Fruit fly (Drosophila melanogaster) whole organism, embryonic: ENCODE data around the gene Liprin-alpha.

Source experiments
- Ada2b ChIP-seq: fragments of 200-800 bp; sonication (Bioruptor generic); IDR thresholded peaks from 2 replicates; pipeline ENCODE4 v1.3.6; 2022; ENCODE audit warnings: missing biosample characterization, missing genetic modification characterization
- Aef1 ChIP-seq: fragments of 200-800 bp; sonication (Bioruptor generic); IDR thresholded peaks from 3 replicates; pipeline ENCODE4 v1.3.6; 2022; ENCODE audit warnings: missing biosample characterization, missing genetic modification characterization
- CG10267 ChIP-seq: fragments of 200-800 bp; sonication (Bioruptor generic); optimal IDR thresholded peaks from 2 replicates; lab custom pipeline; 2018; ENCODE audit warnings: missing biosample characterization, mild to moderate bottlenecking, missing genetic modification characterization, moderate library complexity
- CG11085 ChIP-seq: fragments of 200-800 bp; sonication (Bioruptor generic); IDR thresholded peaks from 2 replicates; pipeline ENCODE4 v1.3.6; 2022; ENCODE audit warnings: missing biosample characterization, missing genetic modification characterization
- CG12155 ChIP-seq: fragments of 200-800 bp; sonication (Bioruptor generic); optimal IDR thresholded peaks from 3 replicates; lab custom pipeline; 2016; ENCODE audit warnings: missing biosample characterization, missing genetic modification characterization
- CG13296 ChIP-seq: fragments of 200-800 bp; sonication (Bioruptor generic); optimal IDR thresholded peaks from 3 replicates; lab custom pipeline; 2018; ENCODE audit warnings: missing biosample characterization, mild to moderate bottlenecking, missing genetic modification characterization
- CG14667 ChIP-seq: fragments of 200-800 bp; sonication (Bioruptor generic); IDR thresholded peaks from 2 replicates; pipeline ENCODE4 v1.3.6; 2022; ENCODE audit warnings: missing biosample characterization, missing genetic modification characterization
- CG15514 ChIP-seq: fragments of 200-800 bp; sonication (Bioruptor generic); optimal IDR thresholded peaks from 3 replicates; lab custom pipeline; 2017; ENCODE audit warnings: missing biosample characterization, missing genetic modification characterization, mild to moderate bottlenecking, moderate library complexity, missing genetic modification reagents
- CG17359 ChIP-seq: fragments of 200-800 bp; sonication (Bioruptor generic); optimal IDR thresholded peaks from 3 replicates; lab custom pipeline; 2018; ENCODE audit warnings: missing biosample characterization, mild to moderate bottlenecking, missing genetic modification characterization, moderate library complexity
- CG17912 ChIP-seq: fragments of 200-800 bp; sonication (Bioruptor generic); optimal IDR thresholded peaks from 2 replicates; lab custom pipeline; 2018; ENCODE audit warnings: missing biosample characterization, mild to moderate bottlenecking, missing genetic modification characterization
- CG18764 ChIP-seq: fragments of 200-800 bp; sonication (Bioruptor generic); optimal IDR thresholded peaks from 3 replicates; lab custom pipeline; 2016; ENCODE audit warnings: missing biosample characterization, missing genetic modification characterization
- CG2120 ChIP-seq: fragments of 200-800 bp; sonication (Bioruptor generic); optimal IDR thresholded peaks from 3 replicates; lab custom pipeline; 2016; ENCODE audit warnings: missing biosample characterization, missing genetic modification characterization
- CG30403 ChIP-seq: fragments of 200-800 bp; sonication (Bioruptor generic); optimal IDR thresholded peaks from 3 replicates; lab custom pipeline; 2016; ENCODE audit warnings: missing biosample characterization, missing genetic modification characterization
- CG31441 ChIP-seq: fragments of 200-800 bp; sonication (Bioruptor generic); IDR thresholded peaks from 2 replicates; pipeline ENCODE4 v1.3.6; 2022; ENCODE audit warnings: missing biosample characterization, missing genetic modification characterization
- CG32532 ChIP-seq: fragments of 200-800 bp; sonication (Bioruptor generic); IDR thresholded peaks from 2 replicates; pipeline ENCODE4 v1.3.6; 2022; ENCODE audit warnings: missing biosample characterization, missing genetic modification characterization
- CG32772 ChIP-seq: fragments of 200-800 bp; sonication (Bioruptor generic); IDR thresholded peaks from 2 replicates; pipeline ENCODE4 v1.3.6; 2022; ENCODE audit warnings: missing biosample characterization, missing genetic modification characterization
- CG5180 ChIP-seq: fragments of 200-800 bp; sonication (Bioruptor generic); optimal IDR thresholded peaks from 3 replicates; lab custom pipeline; 2017; ENCODE audit warnings: missing biosample characterization, missing genetic modification characterization, mild to moderate bottlenecking, moderate library complexity, missing genetic modification reagents
- CG5245 ChIP-seq: fragments of 200-800 bp; sonication (Bioruptor generic); optimal IDR thresholded peaks from 3 replicates; lab custom pipeline; 2016; ENCODE audit warnings: missing biosample characterization, missing genetic modification characterization
- CG6272 ChIP-seq: fragments of 200-800 bp; sonication (Bioruptor generic); IDR thresholded peaks from 2 replicates; pipeline ENCODE4 v1.3.6; 2022; ENCODE audit warnings: missing biosample characterization, missing genetic modification characterization
- CG7357 ChIP-seq: fragments of 200-800 bp; sonication (Bioruptor generic); IDR thresholded peaks from 3 replicates; pipeline ENCODE4 v1.3.6; 2022; ENCODE audit warnings: missing biosample characterization, missing genetic modification characterization
- Chrac-16 ChIP-seq: fragments of 200-800 bp; sonication (Bioruptor generic); optimal IDR thresholded peaks from 3 replicates; lab custom pipeline; 2016; ENCODE audit warnings: missing biosample characterization, missing genetic modification characterization
- Deaf1 ChIP-seq: fragments of 200-800 bp; optimal IDR thresholded peaks from 3 replicates; lab custom pipeline; 2019; ENCODE audit warnings: missing biosample characterization, mild to moderate bottlenecking, missing genetic modification characterization, moderate library complexity
- Dek ChIP-seq: fragments of 200-800 bp; sonication (Bioruptor generic); optimal IDR thresholded peaks from 3 replicates; lab custom pipeline; 2019; ENCODE audit warnings: missing biosample characterization, mild to moderate bottlenecking, missing genetic modification characterization, moderate library complexity
- GATAe ChIP-seq: fragments of 200-800 bp; sonication (Bioruptor generic); conservative IDR thresholded peaks from 2 replicates; pipeline ENCODE4 v1.3.6; 2022; ENCODE audit warnings: missing biosample characterization, missing genetic modification characterization
- Jarid2 ChIP-seq: fragments of 200-800 bp; sonication (Bioruptor generic); optimal IDR thresholded peaks from 3 replicates; lab custom pipeline; 2017; ENCODE audit warnings: mild to moderate bottlenecking, missing biosample characterization, missing genetic modification reagents, missing genetic modification characterization
- NC2β ChIP-seq: fragments of 200-800 bp; sonication (Bioruptor generic); optimal IDR thresholded peaks from 2 replicates; lab custom pipeline; 2016; ENCODE audit warnings: missing biosample characterization, missing genetic modification characterization
- Rfx ChIP-seq: fragments of 200-800 bp; sonication (Bioruptor generic); IDR thresholded peaks from 2 replicates; pipeline ENCODE4 v1.3.6; 2022; ENCODE audit warnings: missing biosample characterization, missing genetic modification characterization
- Scr ChIP-seq: fragments of 200-800 bp; sonication (Bioruptor generic); IDR thresholded peaks from 2 replicates; pipeline ENCODE4 v1.3.6; 2022; ENCODE audit warnings: missing biosample characterization, missing genetic modification characterization; ENCODE audit not compliant: partially characterized antibody
- ase ChIP-seq: fragments of 200-800 bp; sonication (Bioruptor generic); IDR thresholded peaks from 3 replicates; pipeline ENCODE4 v1.3.6; 2022; ENCODE audit warnings: missing biosample characterization, missing genetic modification characterization
- bbx ChIP-seq: fragments of 200-800 bp; sonication (Bioruptor generic); IDR thresholded peaks from 2 replicates; pipeline ENCODE4 v1.3.6; 2022; ENCODE audit warnings: missing biosample characterization, missing genetic modification characterization; ENCODE audit not compliant: partially characterized antibody
- bsh ChIP-seq, 2 experiments: fragments of 200-800 bp; sonication (Bioruptor generic); optimal IDR thresholded peaks; 2 replicates each; lab custom pipeline; 2017 to 2018; ENCODE audit warnings: mild to moderate bottlenecking in 2 of 2, missing biosample characterization in 2 of 2, missing genetic modification characterization in 2 of 2, moderate library complexity in 1 of 2
- cg ChIP-seq: fragments of 200-800 bp; sonication (Bioruptor generic); optimal IDR thresholded peaks from 3 replicates; lab custom pipeline; 2019; ENCODE audit warnings: missing biosample characterization, mild to moderate bottlenecking, missing genetic modification characterization, moderate library complexity
- ci ChIP-seq: fragments of 200-800 bp; sonication (Bioruptor generic); IDR thresholded peaks from 3 replicates; pipeline ENCODE4 v1.3.6; 2022; ENCODE audit warnings: missing biosample characterization, missing genetic modification characterization
- en ChIP-seq: fragments of 200-800 bp; sonication (Bioruptor generic); optimal IDR thresholded peaks from 2 replicates; lab custom pipeline; 2016; ENCODE audit warnings: missing biosample characterization, missing genetic modification characterization
- fd64A ChIP-seq: fragments of 200-800 bp; sonication (Bioruptor generic); optimal IDR thresholded peaks from 3 replicates; lab custom pipeline; 2018; ENCODE audit warnings: missing biosample characterization, mild to moderate bottlenecking, missing genetic modification characterization
- fu2 ChIP-seq: fragments of 200-800 bp; sonication (Bioruptor generic); optimal IDR thresholded peaks from 2 replicates; lab custom pipeline; 2016; ENCODE audit warnings: missing biosample characterization, missing genetic modification characterization
- gfzf ChIP-seq: fragments of 200-800 bp; sonication (Bioruptor generic); optimal IDR thresholded peaks from 2 replicates; lab custom pipeline; 2016; ENCODE audit warnings: missing biosample characterization, mild to moderate bottlenecking, missing genetic modification characterization, moderate library complexity
- ind ChIP-seq: fragments of 200-800 bp; sonication (Bioruptor generic); optimal IDR thresholded peaks from 3 replicates; lab custom pipeline; 2016; ENCODE audit warnings: missing biosample characterization, missing genetic modification characterization
- jing ChIP-seq: fragments of 200-800 bp; sonication (Bioruptor generic); optimal IDR thresholded peaks from 2 replicates; lab custom pipeline; 2018; ENCODE audit warnings: missing biosample characterization, mild to moderate bottlenecking, missing genetic modification characterization
- kay ChIP-seq: fragments of 200-800 bp; sonication (Bioruptor generic); optimal IDR thresholded peaks from 2 replicates; lab custom pipeline; 2016; ENCODE audit warnings: missing biosample characterization, missing genetic modification characterization
- mld ChIP-seq: fragments of 200-800 bp; sonication (Bioruptor generic); IDR thresholded peaks from 3 replicates; pipeline ENCODE4 v1.3.6; 2022; ENCODE audit warnings: missing biosample characterization, missing genetic modification characterization; ENCODE audit not compliant: partially characterized antibody
- onecut ChIP-seq: fragments of 200-800 bp; sonication (Bioruptor generic); IDR thresholded peaks from 2 replicates; pipeline ENCODE4 v1.3.6; 2022; ENCODE audit warnings: missing biosample characterization, missing genetic modification characterization
- psq ChIP-seq: fragments of 200-800 bp; sonication (Bioruptor generic); optimal IDR thresholded peaks from 2 replicates; lab custom pipeline; 2017; ENCODE audit warnings: missing biosample characterization, missing genetic modification characterization
- sens-2 ChIP-seq: fragments of 200-800 bp; sonication (Bioruptor generic); IDR thresholded peaks from 2 replicates; pipeline ENCODE4 v1.3.6; 2022; ENCODE audit warnings: missing biosample characterization, missing genetic modification characterization
- ttk ChIP-seq: fragments of 200-800 bp; sonication (Bioruptor generic); IDR thresholded peaks from 2 replicates; pipeline ENCODE4 v2.1.2; 2022; ENCODE audit warnings: missing biosample characterization, missing genetic modification characterization

Gene Liprin-alpha

dm6 chr2L:6708997-6709662 lies 14.6 kb upstream of the Liprin-alpha start, which contains the start of gene Tsp (continued):
- TF ChIP-seq CG32772 (GFP tag; lab: Robert Waterston, UW): no peak
- no peak for TF ChIP-seq NC2β (GFP tag; lab: Kevin White, UChicago)
- no peak for TF ChIP-seq ttk (GFP tag; lab: Robert Waterston, UW)
- peak; percentile 20; the same call in 1 of the 2 replicates for TF ChIP-seq CG32532
- TF ChIP-seq CG30403: no peak
- TF ChIP-seq psq: no peak
- 0 out of 2 replicates have a peak, but pooled peaks have one; percentile 23 for TF ChIP-seq Rfx (GFP tag; lab: Robert Waterston, UW)
- TF ChIP-seq fd64A (GFP tag; lab: Kevin White, UChicago): no peak
- peak; percentile 4 for TF ChIP-seq Deaf1 (tag; lab: Kevin White, UChicago)
- TF ChIP-seq Scr (GFP tag; lab: Robert Waterston, UW): no peak
- TF ChIP-seq jing (GFP tag; lab: Kevin White, UChicago): no peak
- TF ChIP-seq CG12155 (GFP tag; lab: Kevin White, UChicago): no peak
- TF ChIP-seq cg (GFP tag; lab: Kevin White, UChicago): no peak
- no peak for TF ChIP-seq CG6272 (GFP tag; lab: Robert Waterston, UW)
- peak; percentile 17; the same call in 1 of the 3 replicates for TF ChIP-seq ci (GFP tag; lab: Robert Waterston, UW)
- no peak for TF ChIP-seq Ada2b
- no peak for TF ChIP-seq sens-2 (GFP tag; lab: Robert Waterston, UW)
- no peak for TF ChIP-seq GATAe
- no peak for TF ChIP-seq CG5245 (GFP tag; lab: Kevin White, UChicago)
- TF ChIP-seq Aef1: peak; percentile 22; the same call in 1 of the 3 replicates
- TF ChIP-seq CG31441: 0 out of 2 replicates have a peak, but pooled peaks have one; percentile 10
- no peak for TF ChIP-seq CG2120
- TF ChIP-seq onecut (GFP tag; lab: Robert Waterston, UW): no peak
- no peak for TF ChIP-seq mld (GFP tag; lab: Robert Waterston, UW)
- TF ChIP-seq bsh (GFP tag; optimal IDR thresholded peaks at IDR 0.05; lab: Kevin White, UChicago): no peak
- no peak for TF ChIP-seq fu2 (GFP tag; lab: Kevin White, UChicago)
- TF ChIP-seq CG13296 (GFP tag; lab: Kevin White, UChicago): no peak
- TF ChIP-seq CG15514 (GFP tag; lab: Kevin White, UChicago): peak; percentile 4
- no peak for TF ChIP-seq Dek (tag; lab: Kevin White, UChicago)
- TF ChIP-seq CG11085 (GFP tag; lab: Robert Waterston, UW): no peak
- no peak for TF ChIP-seq CG14667 (GFP tag; lab: Robert Waterston, UW)
- peak; percentile 59 for TF ChIP-seq CG5180 (GFP tag; lab: Kevin White, UChicago)
- no peak for TF ChIP-seq CG17912 (GFP tag; lab: Kevin White, UChicago)
- TF ChIP-seq CG17359 (tag; lab: Kevin White, UChicago): no peak
- TF ChIP-seq en (GFP tag; lab: Kevin White, UChicago): no peak
- TF ChIP-seq Chrac-16: no peak
- TF ChIP-seq kay (GFP tag; lab: Kevin White, UChicago): no peak
- TF ChIP-seq ind (GFP tag; lab: Kevin White, UChicago): no peak
- no peak for TF ChIP-seq CG18764 (GFP tag; lab: Kevin White, UChicago)
- TF ChIP-seq ase: no peak
- TF ChIP-seq Jarid2 (GFP tag; lab: Kevin White, UChicago): peak; percentile 79
- no peak for TF ChIP-seq bbx (GFP tag; lab: Robert Waterston, UW)
- peak; percentile 1 for TF ChIP-seq CG10267 (tag; lab: Kevin White, UChicago)
- no peak for TF ChIP-seq CG7357 (GFP tag; lab: Robert Waterston, UW)
- TF ChIP-seq gfzf (GFP tag; lab: Kevin White, UChicago): peak; percentile 32
- TF ChIP-seq, all 482 proteins: peak for 66
